Worm (Caenorhabditis elegans): ENCODE results near the gene ttbk-3.

ttbk-3 gene

DNA sequence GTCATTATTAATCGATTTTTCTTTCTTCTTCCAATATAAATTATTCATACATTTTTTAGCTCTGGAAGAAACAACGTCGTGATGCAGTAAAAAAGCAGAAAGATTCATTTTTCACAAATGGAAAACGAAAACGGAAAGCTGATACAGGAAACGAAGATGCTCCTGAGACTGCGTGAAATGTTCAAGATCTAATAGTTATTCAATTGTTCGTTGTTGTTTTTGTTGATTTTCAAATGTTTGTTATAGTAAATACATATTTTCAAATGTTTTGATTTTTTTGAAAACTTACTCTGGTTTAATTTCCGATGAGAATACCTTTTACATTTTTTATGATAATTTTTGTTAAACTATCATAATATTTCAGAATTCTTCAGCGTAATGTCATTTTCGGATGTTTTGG lies 25.9 kb downstream of the ttbk-3 start, which contains the start of gene K07F5.16 (continued):
- TF ChIP-seq repo-1 (tag; optimal IDR thresholded peaks at IDR 0.05): no peak
- TF ChIP-seq lir-1 (GFP tag; conservative IDR thresholded peaks at IDR 0.05): no peak

DNA sequence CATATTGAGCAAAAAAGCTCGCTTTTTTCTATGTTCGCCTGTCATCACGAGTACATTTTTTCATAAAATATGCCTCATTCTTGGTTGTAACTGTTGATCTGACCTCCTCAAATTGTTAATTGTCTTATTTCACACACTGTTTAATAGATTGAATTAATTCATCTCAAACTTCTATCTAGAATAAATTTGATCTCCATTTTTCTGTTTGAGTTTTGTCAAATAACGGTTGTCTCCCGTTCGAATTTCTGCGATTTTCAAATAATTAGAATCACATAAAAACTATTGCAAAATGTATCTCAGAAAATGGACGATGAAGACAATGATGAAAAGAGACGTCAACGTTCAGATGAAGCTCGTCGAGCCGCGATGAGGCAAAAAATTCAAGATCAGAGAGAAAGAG lies 27.8 kb downstream of the ttbk-3 start, which contains the start of gene K07F5.14:
Gene K07F5.14 (plus strand): TSS at position 301 of the 400 bp plus-strand sequence.
- TF ChIP-seq ekl-4 (GFP tag; IDR thresholded peaks at IDR 0.05) (no peak), ztf-28 (GFP tag; IDR thresholded peaks at IDR 0.05) (no peak), let-526 (GFP tag; IDR thresholded peaks at IDR 0.05) (no peak), lsl-1 (GFP tag; optimal IDR thresholded peaks at IDR 0.05) (peak; percentile 3), chd-7 (tag; optimal IDR thresholded peaks at IDR 0.05) (no peak), B0336.3 (GFP tag; IDR thresholded peaks at IDR 0.05) (no peak), madf-3 (GFP tag; IDR thresholded peaks at IDR 0.05) (peak; percentile 59; the same call in 1 of the 2 replicates), tbx-9 (tag; optimal IDR thresholded peaks at IDR 0.05; ENCODE audit: borderline replicate concordance) (no peak), repo-1 (tag; optimal IDR thresholded peaks at IDR 0.05) (no peak), dpff-1 (tag; optimal IDR thresholded peaks at IDR 0.05) (no peak), ceh-27 (GFP tag; optimal IDR thresholded peaks at IDR 0.05) (no peak), F33H1.4 (GFP tag; IDR thresholded peaks at IDR 0.05) (no peak), T26A5.8 (tag; optimal IDR thresholded peaks at IDR 0.05) (no peak), sptf-2 (GFP tag; optimal IDR thresholded peaks at IDR 0.05) (no peak), madf-6 (GFP tag; IDR thresholded peaks at IDR 0.05) (peak; percentile 35; the same call in 1 of the 2 replicates), B0019.2 (GFP tag; conservative IDR thresholded peaks at IDR 0.05) (no peak), sdz-38 (tag; optimal IDR thresholded peaks at IDR 0.05) (no peak), fkh-3 (tag; optimal IDR thresholded peaks at IDR 0.05) (no peak), C17E4.6 (GFP tag; IDR thresholded peaks at IDR 0.05) (no peak), gei-17 (GFP tag; optimal IDR thresholded peaks at IDR 0.05) (no peak)

DNA sequence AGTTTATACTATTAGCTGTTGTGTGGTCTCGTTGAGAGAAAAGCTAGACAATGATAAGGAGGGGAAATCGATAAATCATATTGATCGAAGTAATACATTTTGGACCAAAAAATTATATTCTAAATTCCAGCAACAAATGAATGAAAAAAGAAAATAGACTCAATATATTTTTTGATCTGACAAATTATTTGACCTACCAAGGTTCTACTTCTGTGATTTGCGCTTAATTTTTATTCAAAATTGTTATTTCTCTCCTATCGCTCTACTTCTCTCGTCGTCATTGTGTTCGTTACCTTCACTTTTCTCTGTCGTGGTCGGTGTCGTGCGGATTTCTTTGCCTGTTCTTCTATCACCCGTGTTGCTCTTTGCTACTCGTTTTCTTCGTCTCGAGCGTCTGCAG lies 30.8 kb downstream of the ttbk-3 start:
- TF ChIP-seq xnd-1 (tag; optimal IDR thresholded peaks at IDR 0.05) (peak; percentile 15), madf-6 (GFP tag; IDR thresholded peaks at IDR 0.05) (peak; percentile 77), pha-4 (tag; optimal IDR thresholded peaks at IDR 0.05) (no peak), efl-1 (GFP tag; optimal IDR thresholded peaks at IDR 0.05) (peak; percentile 52), F22D6.2 (tag; optimal IDR thresholded peaks at IDR 0.05) (no peak)

DNA sequence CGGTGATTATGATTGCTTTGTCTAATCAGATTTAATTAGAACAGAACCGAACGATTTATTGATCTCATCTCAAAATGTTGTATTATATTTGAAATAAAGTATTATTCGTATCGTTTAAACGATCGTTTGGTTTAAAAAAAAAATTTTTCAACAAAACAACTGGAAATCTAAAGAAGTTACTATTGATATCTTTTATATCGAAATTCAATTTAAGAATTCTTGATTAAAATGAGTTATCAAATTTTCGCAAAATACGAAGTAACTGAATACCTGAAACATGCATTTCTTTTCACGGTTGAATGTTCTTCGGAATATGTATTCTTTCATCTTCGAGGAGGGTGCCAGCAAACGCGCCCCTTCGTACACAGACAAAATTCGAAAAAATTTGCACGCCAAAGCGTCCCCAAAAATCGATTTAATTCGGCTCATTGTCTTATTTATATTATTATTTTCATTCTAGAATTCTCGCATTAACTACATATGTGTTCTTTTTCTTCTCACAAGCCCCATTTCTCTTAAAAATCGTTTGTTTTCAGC lies 31.7 kb downstream of the ttbk-3 start, which contains the start of gene npp-1:
Gene npp-1 (plus strand): TSS at position 537 of the 537 bp plus-strand sequence.
- TF ChIP-seq nhr-80 (tag; optimal IDR thresholded peaks at IDR 0.05) (peak; percentile 20), mcd-1 (GFP tag; IDR thresholded peaks at IDR 0.05) (peak; percentile 69), ceh-100 (GFP tag; IDR thresholded peaks at IDR 0.05) (peak; percentile 83), egrh-3 (GFP tag; IDR thresholded peaks at IDR 0.05) (no peak), F23B12.7 (tag; optimal IDR thresholded peaks at IDR 0.05; ENCODE audit: insufficient read depth) (peak; percentile 18), rcor-1 (GFP tag; IDR thresholded peaks at IDR 0.05) (no peak), ceh-27 (GFP tag; optimal IDR thresholded peaks at IDR 0.05) (peak; percentile 9), attf-5 (GFP tag; optimal IDR thresholded peaks at IDR 0.05) (peak; percentile 63), D2030.7 (GFP tag; IDR thresholded peaks at IDR 0.05) (peak; percentile 22; the same call in 1 of the 2 replicates), snpc-4 (GFP tag; optimal IDR thresholded peaks at IDR 0.05) (no peak), snpc-4 (tag; optimal IDR thresholded peaks at IDR 0.05) (peak in 1 of 4 experiments; percentile 7), hmg-1.2 (GFP tag; IDR thresholded peaks at IDR 0.05) (no peak; the same call in 1 of the 2 replicates), lin-54 (GFP tag; optimal IDR thresholded peaks at IDR 0.05) (no peak)
